Worm (Caenorhabditis elegans): Measurements from ENCODE around the gene F56D5.3.

- TF ChIP-seq ceh-16 (tag; optimal IDR thresholded peaks at IDR 0.05), result no peak
- TF ChIP-seq blmp-1 (tag; optimal IDR thresholded peaks at IDR 0.05; ENCODE audit: insufficient read depth), result no peak
- TF ChIP-seq Y55F3AM.14 (GFP tag; optimal IDR thresholded peaks at IDR 0.05), result no peak
- TF ChIP-seq lin-13 (GFP tag; optimal IDR thresholded peaks at IDR 0.05), result no peak
- TF ChIP-seq nhr-10 (tag; optimal IDR thresholded peaks at IDR 0.05), result no peak
- no peak for TF ChIP-seq elt-3 (tag; optimal IDR thresholded peaks at IDR 0.05)
These were observed 25.7 kb downstream of the F56D5.3 start, which contains the start of gene srxa-2 for ce11 chrIV:9423095-9423494.
